Fruit fly (Drosophila melanogaster) whole organism, embryonic: Measurements from ENCODE around the gene CG11699.

Source experiments
- Bgb ChIP-seq: fragments of 200-800 bp; sonication (Bioruptor generic); IDR thresholded peaks from 2 replicates; pipeline ENCODE4 v1.3.6; 2022; ENCODE audit warnings: missing biosample characterization, missing genetic modification characterization; ENCODE audit not compliant: partially characterized antibody
- CG11093 ChIP-seq: fragments of 200-800 bp; sonication (Bioruptor generic); IDR thresholded peaks from 3 replicates; pipeline ENCODE4 v1.3.6; 2022; ENCODE audit warnings: missing biosample characterization, missing genetic modification characterization
- CG11504 ChIP-seq: fragments of 200-800 bp; sonication (Bioruptor generic); optimal IDR thresholded peaks from 3 replicates; lab custom pipeline; 2019; ENCODE audit warnings: missing biosample characterization, mild to moderate bottlenecking, missing genetic modification characterization, moderate library complexity
- CG12155 ChIP-seq: fragments of 200-800 bp; sonication (Bioruptor generic); optimal IDR thresholded peaks from 3 replicates; lab custom pipeline; 2016; ENCODE audit warnings: missing biosample characterization, missing genetic modification characterization
- CG12219 ChIP-seq: fragments of 200-800 bp; sonication (Bioruptor generic); optimal IDR thresholded peaks from 3 replicates; lab custom pipeline; 2018; ENCODE audit warnings: missing biosample characterization, mild to moderate bottlenecking, missing genetic modification characterization
- CG1233 ChIP-seq: fragments of 200-800 bp; sonication (Bioruptor generic); optimal IDR thresholded peaks from 4 replicates; lab custom pipeline; 2018; ENCODE audit warnings: missing biosample characterization, mild to moderate bottlenecking, missing genetic modification characterization
- CG12391 ChIP-seq: fragments of 200-800 bp; sonication (Bioruptor generic); optimal IDR thresholded peaks from 3 replicates; lab custom pipeline; 2018; ENCODE audit warnings: missing biosample characterization, mild to moderate bottlenecking, missing genetic modification characterization, moderate library complexity
- CG14441 ChIP-seq: fragments of 200-800 bp; sonication (Bioruptor generic); IDR thresholded peaks from 2 replicates; pipeline ENCODE4 v1.3.6; 2022; ENCODE audit warnings: missing biosample characterization, missing genetic modification characterization
- CG15514 ChIP-seq: fragments of 200-800 bp; sonication (Bioruptor generic); optimal IDR thresholded peaks from 3 replicates; lab custom pipeline; 2017; ENCODE audit warnings: missing biosample characterization, missing genetic modification characterization, mild to moderate bottlenecking, moderate library complexity, missing genetic modification reagents
- CG15601 ChIP-seq: fragments of 200-800 bp; sonication (Bioruptor generic); optimal IDR thresholded peaks from 3 replicates; lab custom pipeline; 2019; ENCODE audit warnings: missing biosample characterization, mild to moderate bottlenecking, missing genetic modification characterization, moderate library complexity
- CG1603 ChIP-seq: fragments of 200-800 bp; sonication (Bioruptor generic); optimal IDR thresholded peaks from 2 replicates; lab custom pipeline; 2019; ENCODE audit warnings: missing biosample characterization, mild to moderate bottlenecking, missing genetic modification characterization, moderate library complexity
- CG17802 ChIP-seq: fragments of 200-800 bp; sonication (Bioruptor generic); optimal IDR thresholded peaks from 2 replicates; lab custom pipeline; 2018; ENCODE audit warnings: missing biosample characterization, mild to moderate bottlenecking, missing genetic modification characterization, moderate library complexity
- CG17829 ChIP-seq: fragments of 200-800 bp; optimal IDR thresholded peaks from 2 replicates; lab custom pipeline; 2019; ENCODE audit warnings: missing biosample characterization, mild to moderate bottlenecking, missing genetic modification characterization, moderate library complexity
- CG2116 ChIP-seq: fragments of 200-800 bp; sonication (Bioruptor generic); optimal IDR thresholded peaks from 3 replicates; lab custom pipeline; 2018; ENCODE audit warnings: missing biosample characterization, mild to moderate bottlenecking, missing genetic modification characterization
- CG4360 ChIP-seq: fragments of 200-800 bp; sonication (Bioruptor generic); IDR thresholded peaks from 2 replicates; pipeline ENCODE4 v1.3.6; 2022; ENCODE audit warnings: missing biosample characterization, missing genetic modification characterization
- CG7357 ChIP-seq: fragments of 200-800 bp; sonication (Bioruptor generic); IDR thresholded peaks from 3 replicates; pipeline ENCODE4 v1.3.6; 2022; ENCODE audit warnings: missing biosample characterization, missing genetic modification characterization
- CG7556 ChIP-seq: fragments of 200-800 bp; sonication (Bioruptor generic); optimal IDR thresholded peaks from 2 replicates; lab custom pipeline; 2017; ENCODE audit warnings: missing biosample characterization, mild to moderate bottlenecking, missing genetic modification characterization
- CG7928 ChIP-seq: fragments of 200-800 bp; sonication (Bioruptor generic); optimal IDR thresholded peaks from 2 replicates; lab custom pipeline; 2017; ENCODE audit warnings: missing biosample characterization, mild to moderate bottlenecking, missing genetic modification characterization
- CG8290 ChIP-seq, 3 experiments: fragments of 200-800 bp; sonication (Bioruptor generic); optimal IDR thresholded peaks; 2 replicates each; lab custom pipeline; 2016 to 2019; ENCODE audit warnings: missing biosample characterization in 3 of 3, missing genetic modification characterization in 3 of 3, mild to moderate bottlenecking in 2 of 3, moderate library complexity in 1 of 3
- CTCF ChIP-seq: fragments of 200-800 bp; sonication (Bioruptor generic); optimal IDR thresholded peaks from 2 replicates; lab custom pipeline; 2017; ENCODE audit warnings: missing biosample characterization, mild to moderate bottlenecking, missing genetic modification characterization, moderate library complexity
- D19B ChIP-seq: fragments of 200-800 bp; sonication (Bioruptor generic); optimal IDR thresholded peaks from 2 replicates; lab custom pipeline; 2017; ENCODE audit warnings: missing biosample characterization, mild to moderate bottlenecking, missing genetic modification characterization
- Dp ChIP-seq: fragments of 200-800 bp; sonication (Bioruptor generic); optimal IDR thresholded peaks from 2 replicates; lab custom pipeline; 2018; ENCODE audit warnings: missing biosample characterization, mild to moderate bottlenecking, missing genetic modification characterization, moderate library complexity
- E2f2 ChIP-seq: fragments of 200-800 bp; sonication (Bioruptor generic); IDR thresholded peaks from 2 replicates; pipeline ENCODE4 v1.3.6; 2022; ENCODE audit warnings: missing biosample characterization, missing genetic modification characterization
- ERR ChIP-seq: fragments of 200-800 bp; sonication (Bioruptor generic); optimal IDR thresholded peaks from 2 replicates; lab custom pipeline; 2016; ENCODE audit warnings: missing biosample characterization, missing genetic modification characterization
- Elba2 ChIP-seq: fragments of 200-800 bp; sonication (Bioruptor generic); optimal IDR thresholded peaks from 3 replicates; lab custom pipeline; 2016; ENCODE audit warnings: missing biosample characterization, missing genetic modification characterization
- Fer1 ChIP-seq: fragments of 200-800 bp; sonication (Bioruptor generic); optimal IDR thresholded peaks from 2 replicates; lab custom pipeline; 2017; ENCODE audit warnings: missing biosample characterization, mild to moderate bottlenecking, missing genetic modification characterization
- HLH4C ChIP-seq: fragments of 200-800 bp; sonication (Bioruptor generic); IDR thresholded peaks from 3 replicates; pipeline ENCODE4 v1.3.6; 2022; ENCODE audit warnings: missing biosample characterization, missing genetic modification characterization; ENCODE audit not compliant: partially characterized antibody
- Hand ChIP-seq: fragments of 200-800 bp; sonication (Bioruptor generic); optimal IDR thresholded peaks from 2 replicates; lab custom pipeline; 2017; ENCODE audit warnings: mild to moderate bottlenecking, missing biosample characterization, missing genetic modification reagents, missing genetic modification characterization
- Nf-YC ChIP-seq: fragments of 200-800 bp; optimal IDR thresholded peaks from 3 replicates; lab custom pipeline; 2019; ENCODE audit warnings: missing biosample characterization, mild to moderate bottlenecking, missing genetic modification characterization, moderate library complexity
- Opbp ChIP-seq: fragments of 200-800 bp; sonication (Bioruptor generic); IDR thresholded peaks from 3 replicates; pipeline ENCODE4 v1.3.6; 2022; ENCODE audit warnings: missing biosample characterization, missing genetic modification characterization; ENCODE audit not compliant: partially characterized antibody
- Pdp1 ChIP-seq, 2 experiments: fragments of 200-800 bp; sonication (Bioruptor generic); optimal IDR thresholded peaks; 3 replicates each; lab custom pipeline; 2016; ENCODE audit warnings: missing biosample characterization in 2 of 2, missing genetic modification characterization in 2 of 2, mild to moderate bottlenecking in 1 of 2, moderate library complexity in 1 of 2
- Sox102F ChIP-seq: fragments of 200-800 bp; sonication (Bioruptor generic); optimal IDR thresholded peaks from 2 replicates; lab custom pipeline; 2018; ENCODE audit warnings: missing biosample characterization, mild to moderate bottlenecking, missing genetic modification characterization, moderate library complexity
- Tbp ChIP-seq: fragments of >200 bp; optimal IDR thresholded peaks from 2 replicates; lab custom pipeline; 2018; ENCODE audit warnings: missing biosample characterization, missing genetic modification characterization
- ato ChIP-seq: fragments of 200-800 bp; sonication (Bioruptor generic); IDR thresholded peaks from 2 replicates; pipeline ENCODE4 v1.3.6; 2022; ENCODE audit warnings: missing biosample characterization, missing genetic modification characterization; ENCODE audit not compliant: partially characterized antibody
- bbx ChIP-seq: fragments of 200-800 bp; sonication (Bioruptor generic); IDR thresholded peaks from 2 replicates; pipeline ENCODE4 v1.3.6; 2022; ENCODE audit warnings: missing biosample characterization, missing genetic modification characterization; ENCODE audit not compliant: partially characterized antibody
- chinmo ChIP-seq: fragments of 200-800 bp; sonication (Bioruptor generic); IDR thresholded peaks from 4 replicates; pipeline ENCODE4 v1.3.6; 2022; ENCODE audit warnings: missing biosample characterization, missing genetic modification characterization; ENCODE audit not compliant: partially characterized antibody
- cwo ChIP-seq: fragments of 200-800 bp; sonication (Bioruptor generic); optimal IDR thresholded peaks from 3 replicates; lab custom pipeline; 2017; ENCODE audit warnings: missing biosample characterization, missing genetic modification characterization, mild to moderate bottlenecking, moderate library complexity, missing genetic modification reagents
- kay ChIP-seq: fragments of 200-800 bp; sonication (Bioruptor generic); optimal IDR thresholded peaks from 2 replicates; lab custom pipeline; 2016; ENCODE audit warnings: missing biosample characterization, missing genetic modification characterization
- knrl ChIP-seq: fragments of 200-800 bp; sonication (Bioruptor generic); IDR thresholded peaks from 3 replicates; pipeline ENCODE4 v1.3.6; 2022; ENCODE audit warnings: missing biosample characterization, missing genetic modification characterization; ENCODE audit not compliant: partially characterized antibody
- mld ChIP-seq: fragments of 200-800 bp; sonication (Bioruptor generic); IDR thresholded peaks from 3 replicates; pipeline ENCODE4 v1.3.6; 2022; ENCODE audit warnings: missing biosample characterization, missing genetic modification characterization; ENCODE audit not compliant: partially characterized antibody
- sens-2 ChIP-seq: fragments of 200-800 bp; sonication (Bioruptor generic); IDR thresholded peaks from 2 replicates; pipeline ENCODE4 v1.3.6; 2022; ENCODE audit warnings: missing biosample characterization, missing genetic modification characterization
- sima ChIP-seq: fragments of 200-800 bp; sonication (Bioruptor generic); optimal IDR thresholded peaks from 2 replicates; lab custom pipeline; 2016; ENCODE audit warnings: missing biosample characterization, missing genetic modification characterization
- sna ChIP-seq: fragments of 200-800 bp; sonication (Bioruptor generic); IDR thresholded peaks from 2 replicates; pipeline ENCODE4 v1.3.6; 2022; ENCODE audit warnings: missing biosample characterization, missing genetic modification characterization; ENCODE audit not compliant: partially characterized antibody
- ssp ChIP-seq: fragments of 200-800 bp; sonication (Bioruptor generic); IDR thresholded peaks from 2 replicates; pipeline ENCODE4 v1.3.6; 2022; ENCODE audit warnings: missing biosample characterization, missing genetic modification characterization
- stwl ChIP-seq: fragments of 200-800 bp; sonication (Bioruptor generic); optimal IDR thresholded peaks from 3 replicates; lab custom pipeline; 2018; ENCODE audit warnings: missing biosample characterization, mild to moderate bottlenecking, missing genetic modification characterization, moderate library complexity
- tin ChIP-seq: fragments of 200-800 bp; sonication (Bioruptor generic); optimal IDR thresholded peaks from 3 replicates; lab custom pipeline; 2016; ENCODE audit warnings: missing biosample characterization, missing genetic modification characterization
- zen2 ChIP-seq: fragments of 200-800 bp; sonication (Bioruptor generic); IDR thresholded peaks from 3 replicates; pipeline ENCODE4 v1.3.6; 2022; ENCODE audit warnings: missing biosample characterization, missing genetic modification characterization; ENCODE audit not compliant: partially characterized antibody

Gene CG11699

dm6 chrX:11615652-11616495 lies 45.5 kb downstream of the CG11699 start, which contains the start of the genes RPA3 and Met (continued):
- no peak for TF ChIP-seq tin (GFP tag; lab: Kevin White, UChicago)
- TF ChIP-seq CG7556 (GFP tag; lab: Kevin White, UChicago), result no peak
- no peak for TF ChIP-seq CG12155 (GFP tag; lab: Kevin White, UChicago)
- no peak for TF ChIP-seq ERR (GFP tag; lab: Kevin White, UChicago)
- TF ChIP-seq Sox102F (GFP tag; lab: Kevin White, UChicago), result no peak
- TF ChIP-seq CG17802, result peak; percentile 58
- peak; percentile 38 for TF ChIP-seq CG1603 (tag; lab: Kevin White, UChicago)
- peak; percentile 76 for TF ChIP-seq Bgb (GFP tag; lab: Robert Waterston, UW)
- peak; percentile 65 for TF ChIP-seq E2f2 (GFP tag; lab: Robert Waterston, UW)
- TF ChIP-seq CG4360 (GFP tag; lab: Robert Waterston, UW), result no peak
- peak; percentile 76 for TF ChIP-seq bbx (GFP tag; lab: Robert Waterston, UW)
- peak; percentile 51 for TF ChIP-seq CG15514
- no peak for TF ChIP-seq CG12391 (tag; lab: Kevin White, UChicago)
- TF ChIP-seq CG14441 (GFP tag; lab: Robert Waterston, UW), result no peak
- TF ChIP-seq CG11093 (GFP tag; lab: Robert Waterston, UW), result no peak
- peak; percentile 77 for TF ChIP-seq sna
- TF ChIP-seq ssp (GFP tag; lab: Robert Waterston, UW), result peak; percentile 67
- no peak for TF ChIP-seq D19B (GFP tag; lab: Kevin White, UChicago)
- TF ChIP-seq Opbp, result peak; percentile 58; the same call in 1 of the 3 replicates
- no peak for TF ChIP-seq CG12219
- TF ChIP-seq Nf-YC, result peak; percentile 14
- no peak for TF ChIP-seq sens-2
- no peak for TF ChIP-seq cwo (GFP tag; lab: Kevin White, UChicago)
- TF ChIP-seq sima (GFP tag; lab: Kevin White, UChicago), result no peak
- no peak for TF ChIP-seq CG8290 (GFP tag; optimal IDR thresholded peaks at IDR 0.05; lab: Kevin White, UChicago)
- TF ChIP-seq CG8290 (tag; optimal IDR thresholded peaks at IDR 0.05; lab: Kevin White, UChicago), result no peak
- no peak for TF ChIP-seq CG15601 (tag; lab: Kevin White, UChicago)
- TF ChIP-seq stwl (tag; lab: Kevin White, UChicago), result peak; percentile 56
- peak; percentile 71 for TF ChIP-seq CG2116 (GFP tag; lab: Kevin White, UChicago)
- TF ChIP-seq Dp, result peak; percentile 64
- TF ChIP-seq kay (GFP tag; lab: Kevin White, UChicago), result no peak
- no peak for TF ChIP-seq CG11504
- TF ChIP-seq Hand, result no peak
- TF ChIP-seq Tbp (GFP tag; lab: Kevin White, UChicago), result no peak
- TF ChIP-seq CG7357 (GFP tag; lab: Robert Waterston, UW), result peak; percentile 87
- TF ChIP-seq CTCF (GFP tag; lab: Kevin White, UChicago), result no peak
- TF ChIP-seq CG1233 (GFP tag; lab: Kevin White, UChicago), result no peak
- TF ChIP-seq knrl (GFP tag; lab: Robert Waterston, UW), result peak; percentile 67; the same call in 2 of the 3 replicates
- TF ChIP-seq CG7928 (GFP tag; lab: Kevin White, UChicago), result no peak
- TF ChIP-seq chinmo (GFP tag; lab: Robert Waterston, UW), result 0 out of 4 replicates have a peak, but pooled peaks have one; percentile 16
- peak; percentile 61; the same call in 1 of the 3 replicates for TF ChIP-seq mld (GFP tag; lab: Robert Waterston, UW)
- no peak for TF ChIP-seq Elba2
- TF ChIP-seq zen2 (GFP tag; lab: Robert Waterston, UW), result peak; percentile 24; the same call in 1 of the 3 replicates
- TF ChIP-seq CG17829 (tag; lab: Kevin White, UChicago), result peak; percentile 29
- peak; percentile 55; the same call in 1 of the 2 replicates for TF ChIP-seq ato (GFP tag; lab: Robert Waterston, UW)
- peak in 1 of 2 experiments; percentile 4 for TF ChIP-seq Pdp1 (GFP tag; optimal IDR thresholded peaks at IDR 0.05; lab: Kevin White, UChicago)
- peak; percentile 7 for TF ChIP-seq Fer1 (GFP tag; lab: Kevin White, UChicago)
- TF ChIP-seq HLH4C (GFP tag; lab: Robert Waterston, UW), result peak; percentile 61; the same call in 1 of the 3 replicates
- TF ChIP-seq, all 482 proteins: peak for 58
